Worm (Caenorhabditis elegans): ENCODE results near the gene W02A2.9.

- no peak for TF ChIP-seq dpl-1 (GFP tag; optimal IDR thresholded peaks at IDR 0.05)
- TF ChIP-seq nfya-1 (tag; optimal IDR thresholded peaks at IDR 0.05; ENCODE audit: borderline replicate concordance, insufficient read depth): no peak
- no peak for TF ChIP-seq unc-130 (GFP tag; optimal IDR thresholded peaks at IDR 0.05)
- TF ChIP-seq lsy-27 (tag; optimal IDR thresholded peaks at IDR 0.05; ENCODE audit: borderline replicate concordance, insufficient read depth): no peak
- no peak for TF ChIP-seq B0019.2 (GFP tag; conservative IDR thresholded peaks at IDR 0.05)
- TF ChIP-seq hlh-26 (GFP tag; conservative IDR thresholded peaks at IDR 0.05): no peak
- no peak for TF ChIP-seq ztf-6 (GFP tag; IDR thresholded peaks at IDR 0.05)
- TF ChIP-seq snpc-4 (GFP tag; optimal IDR thresholded peaks at IDR 0.05): no peak
- TF ChIP-seq snpc-4 (tag; optimal IDR thresholded peaks at IDR 0.05): no peak
- no peak for TF ChIP-seq hlh-12 (tag; optimal IDR thresholded peaks at IDR 0.05)
- TF ChIP-seq unc-62 (GFP tag; optimal IDR thresholded peaks at IDR 0.05): no peak
- no peak for TF ChIP-seq K12H6.12 (tag; optimal IDR thresholded peaks at IDR 0.05)
- TF ChIP-seq F55B11.4 (tag; optimal IDR thresholded peaks at IDR 0.05; ENCODE audit: borderline replicate concordance, insufficient read depth): no peak
Observed at ce11 chrIV:13304786-13305185, 42.7 kb upstream of the W02A2.9 start.
